Fruit fly (Drosophila melanogaster): ENCODE measurements around the gene Mgat2.
A peak's percentile ranks its signal among the peaks of the same experiment; 100 is the strongest.

DNA sequence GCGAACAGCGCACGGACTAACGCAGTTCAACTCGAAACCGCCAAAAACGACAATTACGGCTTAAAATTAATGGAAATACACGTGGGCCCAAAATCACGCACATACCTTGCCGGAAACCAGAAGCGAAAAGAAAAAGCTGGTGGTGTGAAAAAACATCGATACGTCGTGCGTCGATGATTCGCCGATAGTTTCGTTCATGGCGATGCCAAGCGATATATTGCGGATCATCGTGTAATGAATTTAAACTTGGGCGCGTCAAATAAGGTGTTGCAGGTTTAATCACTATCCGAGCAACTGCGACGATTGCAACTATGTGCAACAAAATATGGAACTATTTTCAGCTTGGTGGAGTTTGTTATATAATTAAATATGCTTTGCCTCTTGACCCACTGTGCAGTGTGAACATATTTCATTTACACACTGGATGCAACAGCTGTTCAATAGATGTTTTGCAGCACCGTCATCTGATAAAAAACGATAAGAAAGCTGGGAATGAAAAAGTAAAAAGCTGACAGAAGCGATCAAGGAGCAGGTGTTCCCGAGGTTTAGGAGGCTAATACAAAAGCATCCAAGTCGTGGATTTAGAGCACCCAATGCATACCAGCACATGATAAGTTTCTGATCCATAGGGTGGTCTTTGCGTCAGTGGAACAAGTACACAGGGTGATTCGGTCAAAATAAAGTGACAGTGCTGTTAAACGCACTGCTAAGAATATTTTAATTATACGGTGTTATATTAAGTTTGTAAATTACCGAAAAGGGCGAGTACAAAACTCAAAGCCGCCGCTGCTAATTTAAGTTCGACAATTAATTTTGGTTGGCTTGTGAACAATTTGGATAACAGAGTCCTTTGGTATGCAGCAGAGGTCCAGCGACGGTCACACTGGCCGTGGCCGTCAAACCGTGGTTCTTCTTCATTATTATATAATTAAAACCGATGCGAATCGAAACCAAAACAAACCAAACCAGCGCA, 24.3 kb upstream of the Mgat2 start, which contains the start of the genes RpL32 and CG7943:
- TF ChIP-seq her (GFP tag; optimal IDR thresholded peaks at IDR 0.05), result peak; percentile 94
- TF ChIP-seq Dip2 (GFP tag; IDR thresholded peaks at IDR 0.05), result peak; percentile 69
- TF ChIP-seq dm (GFP tag; optimal IDR thresholded peaks at IDR 0.05), result peak; percentile 97
- peak; percentile 97 for TF ChIP-seq CG8944 (GFP tag; optimal IDR thresholded peaks at IDR 0.05)
- TF ChIP-seq ems (GFP tag; optimal IDR thresholded peaks at IDR 0.05), result peak; percentile 97
- peak; percentile 95 for TF ChIP-seq NK7.1 (GFP tag; optimal IDR thresholded peaks at IDR 0.05)
- TF ChIP-seq CG2678 (tag; optimal IDR thresholded peaks at IDR 0.05), result peak; percentile 92
- peak; percentile 92 for TF ChIP-seq CG2120 (GFP tag; optimal IDR thresholded peaks at IDR 0.05)
- peak; percentile 83 for TF ChIP-seq jigr1 (GFP tag; IDR thresholded peaks at IDR 0.05)
- peak; percentile 94 for TF ChIP-seq ase (GFP tag; IDR thresholded peaks at IDR 0.05)
- peak; percentile 88 for TF ChIP-seq fu2 (GFP tag; optimal IDR thresholded peaks at IDR 0.05)
- TF ChIP-seq tx (GFP tag; optimal IDR thresholded peaks at IDR 0.05), result peak; percentile 83

Data from whole organism, embryonic.